Worm (Caenorhabditis elegans) whole organism, mixed stage, embryonic: ENCODE results near the gene str-118.

Experiments
- bed-3 ChIP-seq: fragments of 200-800 bp; sonication (Bioruptor generic); optimal IDR thresholded peaks from 3 replicates; lab custom pipeline; 2018; ENCODE audit warnings: mild to moderate bottlenecking, missing genetic modification characterization, moderate library complexity, missing compliant biosample characterization
- blmp-1 ChIP-seq: fragments of 150-350 bp; optimal IDR thresholded peaks from 2 replicates; lab custom pipeline; 2014; ENCODE audit warnings: missing biosample characterization, missing genetic modification characterization
- ceh-39 ChIP-seq: fragments of 150-350 bp; optimal IDR thresholded peaks from 2 replicates; lab custom pipeline; 2014; ENCODE audit warnings: missing biosample characterization, missing genetic modification characterization
- ceh-43 ChIP-seq: fragments of 200-800 bp; sonication (Bioruptor generic); optimal IDR thresholded peaks from 2 replicates; lab custom pipeline; 2018; ENCODE audit warnings: mild to moderate bottlenecking, missing genetic modification characterization, moderate library complexity, missing compliant biosample characterization
- ces-1 ChIP-seq: fragments of 150-350 bp; optimal IDR thresholded peaks from 2 replicates; lab custom pipeline; 2014; ENCODE audit warnings: missing biosample characterization, missing genetic modification reagents, missing genetic modification characterization
- cnd-1 ChIP-seq: fragments of 200-800 bp; sonication (Bioruptor generic); optimal IDR thresholded peaks from 2 replicates; lab custom pipeline; 2018; ENCODE audit warnings: mild to moderate bottlenecking, missing genetic modification characterization, missing compliant biosample characterization
- drap-1 ChIP-seq: fragments of 200-800 bp; sonication (Bioruptor generic); optimal IDR thresholded peaks from 3 replicates; lab custom pipeline; 2018; ENCODE audit warnings: mild to moderate bottlenecking, missing genetic modification characterization, missing compliant biosample characterization
- elt-1 ChIP-seq: sonication (generic microtip); optimal IDR thresholded peaks from 2 replicates; lab custom pipeline; 2017; ENCODE audit warnings: missing genetic modification characterization, mild to moderate bottlenecking, missing compliant biosample characterization, antibody characterized with exemption, moderate library complexity, borderline replicate concordance; ENCODE audit not compliant: insufficient read depth
- elt-3 ChIP-seq: fragments of 150-350 bp; optimal IDR thresholded peaks from 2 replicates; lab custom pipeline; 2014; ENCODE audit warnings: missing biosample characterization, missing genetic modification characterization
- flh-1 ChIP-seq: fragments of 200-800 bp; sonication (Bioruptor generic); optimal IDR thresholded peaks from 2 replicates; lab custom pipeline; 2018; ENCODE audit warnings: mild to moderate bottlenecking, missing genetic modification characterization, moderate library complexity, missing compliant biosample characterization
- ham-2 ChIP-seq: fragments of 200-800 bp; sonication (Bioruptor generic); optimal IDR thresholded peaks from 2 replicates; lab custom pipeline; 2018; ENCODE audit warnings: mild to moderate bottlenecking, missing genetic modification characterization, missing compliant biosample characterization
- lin-13 ChIP-seq: fragments of 150-350 bp; optimal IDR thresholded peaks from 2 replicates; lab custom pipeline; 2014; ENCODE audit warnings: missing biosample characterization, missing genetic modification characterization
- lin-32 ChIP-seq: fragments of 200-800 bp; sonication (Bioruptor generic); optimal IDR thresholded peaks from 2 replicates; lab custom pipeline; 2018; ENCODE audit warnings: mild to moderate bottlenecking, missing genetic modification characterization, missing compliant biosample characterization
- lsy-2 ChIP-seq: fragments of 150-350 bp; optimal IDR thresholded peaks from 2 replicates; lab custom pipeline; 2014; ENCODE audit warnings: missing biosample characterization, missing genetic modification characterization
- mab-5 ChIP-seq: fragments of 150-350 bp; optimal IDR thresholded peaks from 2 replicates; lab custom pipeline; 2014; ENCODE audit warnings: missing biosample characterization, missing genetic modification characterization
- mep-1 ChIP-seq: fragments of 150-350 bp; optimal IDR thresholded peaks from 2 replicates; lab custom pipeline; 2017; ENCODE audit warnings: missing biosample characterization, missing genetic modification reagents, missing genetic modification characterization, inconsistent platforms
- mls-2 ChIP-seq: sonication (generic microtip); optimal IDR thresholded peaks from 2 replicates; lab custom pipeline; 2016; ENCODE audit warnings: mild to moderate bottlenecking, missing genetic modification characterization, moderate library complexity, missing compliant biosample characterization
- nhr-12 ChIP-seq: fragments of 150-350 bp; optimal IDR thresholded peaks from 2 replicates; lab custom pipeline; 2014; ENCODE audit warnings: missing biosample characterization, missing genetic modification characterization
- nhr-237 ChIP-seq: fragments of 150-350 bp; optimal IDR thresholded peaks from 2 replicates; lab custom pipeline; 2014; ENCODE audit warnings: missing biosample characterization, missing genetic modification characterization
- nhr-28 ChIP-seq: fragments of 150-350 bp; optimal IDR thresholded peaks from 2 replicates; lab custom pipeline; 2014; ENCODE audit warnings: missing biosample characterization, missing genetic modification characterization
- pha-4 ChIP-seq: fragments of 150-350 bp; optimal IDR thresholded peaks from 2 replicates; lab custom pipeline; 2018; ENCODE audit warnings: missing biosample characterization, missing genetic modification reagents, missing genetic modification characterization
- sem-2 ChIP-seq: fragments of 200-800 bp; sonication (Bioruptor generic); optimal IDR thresholded peaks from 2 replicates; lab custom pipeline; 2018; ENCODE audit warnings: mild to moderate bottlenecking, missing genetic modification characterization, missing compliant biosample characterization
- snpc-4 ChIP-seq: fragments of 150-350 bp; optimal IDR thresholded peaks from 2 replicates; lab custom pipeline; 2014; ENCODE audit warnings: missing biosample characterization, missing genetic modification characterization
- sptf-1 ChIP-seq: sonication (generic microtip); optimal IDR thresholded peaks from 2 replicates; lab custom pipeline; 2017; ENCODE audit warnings: mild to moderate bottlenecking, missing genetic modification characterization, moderate library complexity, missing compliant biosample characterization
- tbx-8 ChIP-seq: fragments of 200-800 bp; sonication (Bioruptor generic); optimal IDR thresholded peaks from 2 replicates; lab custom pipeline; 2018; ENCODE audit warnings: mild to moderate bottlenecking, missing genetic modification characterization, moderate library complexity, missing compliant biosample characterization
- unc-120 ChIP-seq: sonication (generic microtip); optimal IDR thresholded peaks from 2 replicates; lab custom pipeline; 2017; ENCODE audit warnings: missing genetic modification characterization, missing compliant biosample characterization; ENCODE audit not compliant: poor library complexity, severe bottlenecking
- unc-62 ChIP-seq: fragments of 150-350 bp; optimal IDR thresholded peaks from 2 replicates; lab custom pipeline; 2014; ENCODE audit warnings: missing biosample characterization, missing genetic modification reagents, missing genetic modification characterization
- zip-8 ChIP-seq: fragments of 150-350 bp; optimal IDR thresholded peaks from 2 replicates; lab custom pipeline; 2014; ENCODE audit warnings: missing biosample characterization, missing genetic modification characterization

str-118 gene

DNA sequence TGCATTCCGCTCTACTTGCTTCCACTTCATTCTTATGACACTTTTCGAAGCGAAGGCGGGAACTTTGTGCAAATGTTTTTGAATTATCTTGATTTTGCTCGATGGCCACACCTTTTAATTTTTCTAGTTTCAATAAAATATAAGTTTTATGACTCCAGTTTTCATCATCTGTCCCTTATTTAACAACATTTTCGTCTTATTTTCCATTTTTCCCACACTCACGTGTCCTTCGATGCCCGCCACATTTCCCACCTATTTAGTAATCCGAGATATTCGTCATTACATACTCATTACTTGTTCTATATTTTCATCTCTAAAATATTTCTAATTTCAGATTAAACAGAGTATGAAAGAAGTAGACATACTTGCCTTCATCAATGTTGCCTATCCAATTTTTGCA is 42.4 kb downstream of the str-118 start, which contains the start of gene srd-49:
Gene srd-49 (plus strand): TSS at position 301 of the 400 bp plus-strand sequence.
- TF ChIP-seq unc-62 (GFP tag; lab: Kevin White, UChicago) (no peak), lsy-2 (tag; lab: Kevin White, UChicago) (no peak), ceh-43 (GFP tag; lab: Kevin White, UChicago) (no peak), lin-32 (GFP tag; lab: Kevin White, UChicago) (no peak), mls-2 (no peak), blmp-1 (tag; lab: Kevin White, UChicago) (no peak), mep-1 (tag; lab: Kevin White, UChicago) (no peak), drap-1 (GFP tag; lab: Kevin White, UChicago) (no peak), nhr-28 (tag; lab: Kevin White, UChicago) (no peak), elt-3 (tag; lab: Kevin White, UChicago) (no peak), ham-2 (GFP tag; lab: Kevin White, UChicago) (no peak), tbx-8 (GFP tag; lab: Kevin White, UChicago) (no peak), sptf-1 (no peak)

DNA sequence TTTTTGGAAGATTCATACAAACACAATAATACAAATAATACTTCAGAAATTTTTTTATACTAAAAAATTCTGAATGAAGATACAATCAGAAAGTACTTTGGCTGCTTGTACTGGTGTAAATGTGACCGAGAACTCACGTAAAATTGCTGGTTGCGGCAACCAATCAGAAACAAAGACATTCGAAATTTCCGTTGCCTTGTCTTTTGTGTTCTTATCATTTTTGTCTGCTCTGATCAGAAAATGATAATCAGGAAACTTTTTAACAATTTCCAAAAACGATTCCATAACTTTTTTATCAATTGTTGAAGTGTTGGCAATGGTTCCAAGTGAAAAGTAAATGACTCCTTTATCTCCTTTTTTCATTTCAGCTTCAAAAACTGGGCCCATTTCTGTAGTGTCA is 45.0 kb downstream of the str-118 start:
- no peak for TF ChIP-seq unc-120 (tag; lab: Kevin White, UChicago)
- no peak for TF ChIP-seq ceh-43 (GFP tag; lab: Kevin White, UChicago)
- no peak for TF ChIP-seq blmp-1 (tag; lab: Kevin White, UChicago)
- no peak for TF ChIP-seq elt-1
- TF ChIP-seq ceh-39 (tag; lab: Kevin White, UChicago): no peak
- no peak for TF ChIP-seq drap-1 (GFP tag; lab: Kevin White, UChicago)
- no peak for TF ChIP-seq cnd-1 (tag; lab: Kevin White, UChicago)

- TF ChIP-seq sptf-1 (no peak), nhr-12 (tag; lab: Kevin White, UChicago) (no peak), ham-2 (GFP tag; lab: Kevin White, UChicago) (no peak), nhr-237 (no peak), bed-3 (GFP tag; lab: Kevin White, UChicago) (no peak), flh-1 (GFP tag; lab: Kevin White, UChicago) (no peak), ceh-43 (GFP tag; lab: Kevin White, UChicago) (no peak), zip-8 (tag; lab: Kevin White, UChicago) (no peak), mab-5 (no peak), mls-2 (no peak), elt-3 (tag; lab: Kevin White, UChicago) (no peak), lin-13 (tag; lab: Kevin White, UChicago) (no peak), elt-1 (no peak), pha-4 (tag; lab: Kevin White, UChicago) (no peak), cnd-1 (tag; lab: Kevin White, UChicago) (no peak), sem-2 (GFP tag; lab: Kevin White, UChicago) (no peak), unc-120 (tag; lab: Kevin White, UChicago) (no peak)
Measured at ce11 chrV:10098429-10098828, 46.5 kb downstream of the str-118 start, which contains the start of gene ugt-47. ugt-47 (minus strand) TSS chrV:10098597.

ce11 chrV:10101916-10102315 is 50.0 kb downstream of the str-118 start, which contains the start of gene C08B6.14:
C08B6.14 (minus strand) TSS chrV:10102016.
- no peak for TF ChIP-seq mab-5
- TF ChIP-seq elt-1: no peak
- no peak for TF ChIP-seq ces-1 (GFP tag; lab: Kevin White, UChicago)
- TF ChIP-seq pha-4 (tag; lab: Kevin White, UChicago): no peak
- TF ChIP-seq unc-120 (tag; lab: Kevin White, UChicago): no peak
- TF ChIP-seq snpc-4 (tag; lab: Kevin White, UChicago): no peak
- no peak for TF ChIP-seq ham-2 (GFP tag; lab: Kevin White, UChicago)
- TF ChIP-seq nhr-12 (tag; lab: Kevin White, UChicago): no peak
- no peak for TF ChIP-seq mep-1 (tag; lab: Kevin White, UChicago)
- no peak for TF ChIP-seq flh-1 (GFP tag; lab: Kevin White, UChicago)
- TF ChIP-seq sptf-1: no peak
- TF ChIP-seq, all 35 proteins: peak for 0
